Fruit fly (Drosophila melanogaster) whole organism, embryonic: ENCODE results near the gene mRpS35.

ENCODE experiments used
- Ada2b ChIP-seq: fragments of 200-800 bp; sonication (Bioruptor generic); IDR thresholded peaks from 2 replicates; pipeline ENCODE4 v1.3.6; 2022; ENCODE audit warnings: missing biosample characterization, missing genetic modification characterization
- Adf1 ChIP-seq: fragments of 200-800 bp; sonication (Bioruptor generic); IDR thresholded peaks from 2 replicates; pipeline ENCODE4 v1.3.6; 2022; ENCODE audit warnings: missing biosample characterization, missing genetic modification characterization
- B-H2 ChIP-seq: fragments of 200-800 bp; sonication (Bioruptor generic); optimal IDR thresholded peaks from 2 replicates; lab custom pipeline; 2018; ENCODE audit warnings: missing biosample characterization, mild to moderate bottlenecking, missing genetic modification characterization
- CG10431 ChIP-seq: fragments of 200-800 bp; sonication (Bioruptor generic); optimal IDR thresholded peaks from 3 replicates; lab custom pipeline; 2018; ENCODE audit warnings: missing biosample characterization, mild to moderate bottlenecking, missing genetic modification characterization
- CG10959 ChIP-seq: fragments of 200-800 bp; sonication (Bioruptor generic); IDR thresholded peaks from 2 replicates; pipeline ENCODE4 v1.3.6; 2022; ENCODE audit warnings: missing biosample characterization, missing genetic modification characterization
- CG11456 ChIP-seq: fragments of 200-800 bp; sonication (Bioruptor generic); IDR thresholded peaks from 3 replicates; pipeline ENCODE4 v1.3.6; 2022; ENCODE audit warnings: missing biosample characterization, missing genetic modification characterization
- CG11723 ChIP-seq: fragments of 200-800 bp; sonication (Bioruptor generic); optimal IDR thresholded peaks from 2 replicates; lab custom pipeline; 2017; ENCODE audit warnings: missing biosample characterization, mild to moderate bottlenecking, missing genetic modification characterization
- CG14710 ChIP-seq: fragments of 200-800 bp; sonication (Bioruptor generic); optimal IDR thresholded peaks from 3 replicates; lab custom pipeline; 2019; ENCODE audit warnings: missing biosample characterization, mild to moderate bottlenecking, missing genetic modification characterization, moderate library complexity
- CG15073 ChIP-seq: fragments of 200-800 bp; sonication (Bioruptor generic); optimal IDR thresholded peaks from 2 replicates; lab custom pipeline; 2016; ENCODE audit warnings: missing biosample characterization, missing genetic modification characterization
- CG16863 ChIP-seq: fragments of 200-800 bp; sonication (Bioruptor generic); optimal IDR thresholded peaks from 3 replicates; lab custom pipeline; 2016; ENCODE audit warnings: missing biosample characterization, missing genetic modification characterization
- CG4360 ChIP-seq: fragments of 200-800 bp; sonication (Bioruptor generic); IDR thresholded peaks from 2 replicates; pipeline ENCODE4 v1.3.6; 2022; ENCODE audit warnings: missing biosample characterization, missing genetic modification characterization
- CG4424 ChIP-seq: fragments of 200-800 bp; sonication (Bioruptor generic); optimal IDR thresholded peaks from 3 replicates; lab custom pipeline; 2016; ENCODE audit warnings: missing biosample characterization, missing genetic modification characterization
- CG6683 ChIP-seq: fragments of 200-800 bp; sonication (Bioruptor generic); optimal IDR thresholded peaks from 2 replicates; lab custom pipeline; 2017; ENCODE audit warnings: missing biosample characterization, mild to moderate bottlenecking, missing genetic modification characterization, missing genetic modification reagents
- CG6813 ChIP-seq: fragments of 200-800 bp; sonication (Bioruptor generic); optimal IDR thresholded peaks from 2 replicates; lab custom pipeline; 2017; ENCODE audit warnings: missing biosample characterization, missing genetic modification characterization, mild to moderate bottlenecking, moderate library complexity, missing genetic modification reagents
- CG8089 ChIP-seq: fragments of 200-800 bp; sonication (Bioruptor generic); optimal IDR thresholded peaks from 3 replicates; lab custom pipeline; 2016; ENCODE audit warnings: missing biosample characterization, missing genetic modification characterization
- CTCF ChIP-seq: fragments of 200-800 bp; sonication (Bioruptor generic); optimal IDR thresholded peaks from 2 replicates; lab custom pipeline; 2017; ENCODE audit warnings: missing biosample characterization, mild to moderate bottlenecking, missing genetic modification characterization, moderate library complexity
- Camta ChIP-seq: fragments of 200-800 bp; sonication (Bioruptor generic); optimal IDR thresholded peaks from 2 replicates; lab custom pipeline; 2016; ENCODE audit warnings: missing biosample characterization, missing genetic modification characterization
- Doc2 ChIP-seq: fragments of 200-800 bp; sonication (Bioruptor generic); IDR thresholded peaks from 2 replicates; pipeline ENCODE4 v1.3.6; 2022; ENCODE audit warnings: missing biosample characterization, missing genetic modification characterization
- Dref ChIP-seq: fragments of 200-800 bp; sonication (Bioruptor generic); IDR thresholded peaks from 2 replicates; pipeline ENCODE4 v1.3.6; 2022; ENCODE audit warnings: missing biosample characterization, missing genetic modification characterization
- ERR ChIP-seq: fragments of 200-800 bp; sonication (Bioruptor generic); optimal IDR thresholded peaks from 2 replicates; lab custom pipeline; 2016; ENCODE audit warnings: missing biosample characterization, missing genetic modification characterization
- Fer2 ChIP-seq: fragments of 200-800 bp; sonication (Bioruptor generic); optimal IDR thresholded peaks from 2 replicates; lab custom pipeline; 2018; ENCODE audit warnings: missing biosample characterization, mild to moderate bottlenecking, missing genetic modification characterization, moderate library complexity
- HLH3B ChIP-seq: fragments of 200-800 bp; sonication (Bioruptor generic); IDR thresholded peaks from 2 replicates; pipeline ENCODE4 v1.3.6; 2022; ENCODE audit warnings: missing biosample characterization, missing genetic modification characterization
- HmgZ ChIP-seq: fragments of 200-800 bp; sonication (Bioruptor generic); optimal IDR thresholded peaks from 2 replicates; lab custom pipeline; 2018; ENCODE audit warnings: missing biosample characterization, mild to moderate bottlenecking, missing genetic modification characterization
- Hmx ChIP-seq: fragments of 200-800 bp; sonication (Bioruptor generic); optimal IDR thresholded peaks from 2 replicates; lab custom pipeline; 2016; ENCODE audit warnings: missing biosample characterization, missing genetic modification characterization
- Hsf ChIP-seq: fragments of 200-800 bp; sonication (Bioruptor generic); optimal IDR thresholded peaks from 3 replicates; lab custom pipeline; 2016; ENCODE audit warnings: missing biosample characterization, missing genetic modification characterization
- Lpt ChIP-seq: fragments of >200 bp; optimal IDR thresholded peaks from 2 replicates; lab custom pipeline; 2018; ENCODE audit warnings: missing biosample characterization, missing genetic modification characterization
- Nf-YA ChIP-seq: fragments of 200-800 bp; sonication (Bioruptor generic); IDR thresholded peaks from 2 replicates; pipeline ENCODE4 v1.3.6; 2022; ENCODE audit warnings: missing biosample characterization, missing genetic modification characterization
- PHDP ChIP-seq: fragments of 200-800 bp; sonication (Bioruptor generic); optimal IDR thresholded peaks from 3 replicates; lab custom pipeline; 2018; ENCODE audit warnings: missing biosample characterization, mild to moderate bottlenecking, missing genetic modification characterization, moderate library complexity
- Side ChIP-seq: fragments of 200-800 bp; sonication (Bioruptor generic); optimal IDR thresholded peaks from 2 replicates; lab custom pipeline; 2016; ENCODE audit warnings: missing biosample characterization, missing genetic modification characterization
- Sry-β ChIP-seq: fragments of 200-800 bp; sonication (Bioruptor generic); optimal IDR thresholded peaks from 2 replicates; lab custom pipeline; 2018; ENCODE audit warnings: missing biosample characterization, mild to moderate bottlenecking, missing genetic modification characterization, moderate library complexity
- Sry-δ ChIP-seq: fragments of 200-800 bp; sonication (Bioruptor generic); optimal IDR thresholded peaks from 2 replicates; lab custom pipeline; 2016; ENCODE audit warnings: missing biosample characterization, missing genetic modification characterization
- Taf1 ChIP-seq: fragments of 200-800 bp; sonication (Bioruptor generic); IDR thresholded peaks from 2 replicates; pipeline ENCODE4 v1.3.6; 2022; ENCODE audit warnings: missing biosample characterization, missing genetic modification characterization
- Usf ChIP-seq: fragments of 200-800 bp; sonication (Bioruptor generic); optimal IDR thresholded peaks from 2 replicates; lab custom pipeline; 2017; ENCODE audit warnings: missing genotype, missing biosample characterization, missing genetic modification characterization
- Vsx1 ChIP-seq: fragments of 200-800 bp; sonication (Bioruptor generic); optimal IDR thresholded peaks from 2 replicates; lab custom pipeline; 2017; ENCODE audit warnings: missing biosample characterization, mild to moderate bottlenecking, missing genetic modification characterization, missing genetic modification reagents
- abd-A ChIP-seq: fragments of 200-800 bp; sonication (Bioruptor generic); optimal IDR thresholded peaks from 3 replicates; lab custom pipeline; 2019; ENCODE audit warnings: missing biosample characterization, mild to moderate bottlenecking, missing genetic modification characterization, moderate library complexity
- ac ChIP-seq: fragments of 200-800 bp; sonication (Bioruptor generic); optimal IDR thresholded peaks from 3 replicates; lab custom pipeline; 2017; ENCODE audit warnings: missing biosample characterization, mild to moderate bottlenecking, missing genetic modification characterization
- az2 ChIP-seq: fragments of 200-800 bp; sonication (Bioruptor generic); optimal IDR thresholded peaks from 3 replicates; lab custom pipeline; 2016; ENCODE audit warnings: missing biosample characterization, missing genetic modification characterization
- cato ChIP-seq: fragments of 200-800 bp; sonication (Bioruptor generic); optimal IDR thresholded peaks from 2 replicates; lab custom pipeline; 2016; ENCODE audit warnings: missing biosample characterization, missing genetic modification characterization, borderline replicate concordance
- cg ChIP-seq: fragments of 200-800 bp; sonication (Bioruptor generic); optimal IDR thresholded peaks from 3 replicates; lab custom pipeline; 2019; ENCODE audit warnings: missing biosample characterization, mild to moderate bottlenecking, missing genetic modification characterization, moderate library complexity
- crol ChIP-seq: fragments of 200-800 bp; sonication (Bioruptor generic); IDR thresholded peaks from 2 replicates; pipeline ENCODE4 v1.3.6; 2022; ENCODE audit warnings: missing biosample characterization, missing genetic modification characterization
- lilli ChIP-seq: fragments of 200-800 bp; sonication (Bioruptor generic); optimal IDR thresholded peaks from 3 replicates; lab custom pipeline; 2016; ENCODE audit warnings: missing biosample characterization, missing genetic modification characterization
- nmo ChIP-seq: fragments of 200-800 bp; sonication (Bioruptor generic); optimal IDR thresholded peaks from 2 replicates; lab custom pipeline; 2018; ENCODE audit warnings: missing biosample characterization, mild to moderate bottlenecking, missing genetic modification characterization, moderate library complexity
- pan ChIP-seq, 4 experiments: fragments of >200 bp in 3 of 4; fragments of 200-800 bp in 1 of 4; sonication (Bioruptor generic) in 1 of 4; optimal IDR thresholded peaks in 3 of 4; IDR thresholded peaks in 1 of 4; 2 replicates each; pipeline versions ENCODE4 v1.3.6 to Lab custom; 2017 to 2022; ENCODE audit warnings: missing biosample characterization in 2 of 4, missing genetic modification characterization in 2 of 4, mixed read lengths in 1 of 4
- pnt ChIP-seq: fragments of 200-800 bp; sonication (Bioruptor generic); optimal IDR thresholded peaks from 3 replicates; lab custom pipeline; 2016; ENCODE audit warnings: missing biosample characterization, missing genetic modification characterization
- pum ChIP-seq: fragments of 200-800 bp; sonication (Bioruptor generic); optimal IDR thresholded peaks from 2 replicates; lab custom pipeline; 2016; ENCODE audit warnings: missing biosample characterization, missing genetic modification characterization
- shn ChIP-seq: fragments of 200-800 bp; sonication (Bioruptor generic); optimal IDR thresholded peaks from 3 replicates; lab custom pipeline; 2016; ENCODE audit warnings: missing biosample characterization, missing genetic modification characterization
- ssp ChIP-seq: fragments of 200-800 bp; sonication (Bioruptor generic); IDR thresholded peaks from 2 replicates; pipeline ENCODE4 v1.3.6; 2022; ENCODE audit warnings: missing biosample characterization, missing genetic modification characterization
- trem ChIP-seq: fragments of 200-800 bp; optimal IDR thresholded peaks from 3 replicates; lab custom pipeline; 2019; ENCODE audit warnings: missing biosample characterization, mild to moderate bottlenecking, missing genetic modification characterization, moderate library complexity
- ttk ChIP-seq: fragments of 200-800 bp; sonication (Bioruptor generic); IDR thresholded peaks from 2 replicates; pipeline ENCODE4 v2.1.2; 2022; ENCODE audit warnings: missing biosample characterization, missing genetic modification characterization
- vvl ChIP-seq: fragments of 200-800 bp; sonication (Bioruptor generic); IDR thresholded peaks from 2 replicates; pipeline ENCODE4 v1.3.6; 2022; ENCODE audit warnings: missing biosample characterization, missing genetic modification characterization
- z ChIP-seq: fragments of 200-800 bp; sonication (Bioruptor generic); IDR thresholded peaks from 3 replicates; pipeline ENCODE4 v1.3.6; 2022; ENCODE audit warnings: missing biosample characterization, missing genetic modification characterization
- zfh1 ChIP-seq: fragments of 200-800 bp; sonication (Bioruptor generic); IDR thresholded peaks from 3 replicates; pipeline ENCODE4 v1.3.6; 2022; ENCODE audit warnings: missing biosample characterization, missing genetic modification characterization

mRpS35 gene

DNA sequence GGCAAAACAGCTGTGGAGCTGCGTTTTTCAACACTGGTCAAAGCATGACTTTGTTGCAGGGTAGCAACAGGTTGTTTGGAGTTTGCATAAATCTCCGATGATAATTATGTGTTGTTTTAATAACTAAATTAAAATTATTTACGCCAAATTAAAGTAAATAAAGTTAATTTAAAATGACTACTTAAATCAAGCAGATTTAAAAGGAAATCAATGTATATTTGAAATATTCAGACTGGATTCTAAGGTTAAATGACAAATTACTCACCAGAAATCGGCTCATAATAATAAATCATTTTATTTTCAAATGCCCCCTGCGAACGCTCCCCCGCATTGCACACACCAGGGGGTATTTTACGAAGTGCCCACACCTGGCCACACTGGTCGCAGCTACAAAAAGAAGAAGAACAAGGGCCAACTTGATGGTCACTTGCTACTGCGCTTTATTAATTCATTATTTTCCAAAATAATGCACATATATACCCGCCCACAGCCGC is 6.7 kb upstream of the mRpS35 start, which contains the start of the genes CG12093 and Atg2 (continued):
- TF ChIP-seq CG11723 (GFP tag; lab: Kevin White, UChicago): peak; percentile 78
- TF ChIP-seq ac (GFP tag; lab: Kevin White, UChicago): peak; percentile 52
- TF ChIP-seq z: no peak
- peak; percentile 96 for TF ChIP-seq nmo (GFP tag; lab: Kevin White, UChicago)
- TF ChIP-seq CG8089 (GFP tag; lab: Kevin White, UChicago): peak; percentile 41
- TF ChIP-seq B-H2: peak; percentile 90
- peak; percentile 87 for TF ChIP-seq ssp
- TF ChIP-seq CG16863: peak; percentile 73
- TF ChIP-seq Hsf (GFP tag; lab: Kevin White, UChicago): peak; percentile 91
- TF ChIP-seq Taf1: peak; percentile 84
- peak; percentile 94 for TF ChIP-seq az2 (GFP tag; lab: Kevin White, UChicago)
- peak; percentile 96 for TF ChIP-seq vvl (GFP tag; lab: Robert Waterston, UW)
- TF ChIP-seq Adf1 (GFP tag; lab: Robert Waterston, UW): peak; percentile 75
- TF ChIP-seq ERR: no peak
- no peak for TF ChIP-seq pan (optimal IDR thresholded peaks at IDR 0.05; lab: Kevin White, UChicago)
- TF ChIP-seq pan (GFP tag; optimal IDR thresholded peaks at IDR 0.05 in 1 of 2, IDR thresholded peaks at IDR 0.05 in 1 of 2): peak in 1 of 2 experiments; percentile 96
- no peak for TF ChIP-seq abd-A (tag; lab: Kevin White, UChicago)
- peak; percentile 86 for TF ChIP-seq Usf (GFP tag; lab: Kevin White, UChicago)
- peak; percentile 93 for TF ChIP-seq HmgZ
- no peak for TF ChIP-seq cg (GFP tag; lab: Kevin White, UChicago)
- TF ChIP-seq Sry-β (GFP tag; lab: Kevin White, UChicago): no peak
- peak; percentile 78 for TF ChIP-seq Camta (GFP tag; lab: Kevin White, UChicago)
- TF ChIP-seq CG15073 (GFP tag; lab: Kevin White, UChicago): peak; percentile 7
- TF ChIP-seq Dref: peak; percentile 36
- TF ChIP-seq pum (GFP tag; lab: Kevin White, UChicago): peak; percentile 83
- TF ChIP-seq zfh1 (GFP tag; lab: Robert Waterston, UW): peak; percentile 92
- peak; percentile 78 for TF ChIP-seq Doc2 (GFP tag; lab: Robert Waterston, UW)
- TF ChIP-seq shn: peak; percentile 71
- TF ChIP-seq pnt (GFP tag; lab: Kevin White, UChicago): peak; percentile 62
- TF ChIP-seq CG4360: no peak; the same call in 1 of the 2 replicates
- peak; percentile 94 for TF ChIP-seq lilli
- TF ChIP-seq Nf-YA (GFP tag; lab: Robert Waterston, UW): peak; percentile 77
- peak; percentile 80 for TF ChIP-seq trem (tag; lab: Kevin White, UChicago)
- peak; percentile 44 for TF ChIP-seq Sry-δ (GFP tag; lab: Kevin White, UChicago)
- peak; percentile 41 for TF ChIP-seq crol (GFP tag; lab: Robert Waterston, UW)
- no peak for TF ChIP-seq Lpt (GFP tag; lab: Kevin White, UChicago)
- peak; percentile 95 for TF ChIP-seq PHDP (tag; lab: Kevin White, UChicago)
- peak; percentile 92 for TF ChIP-seq ttk
- TF ChIP-seq CG10431 (GFP tag; lab: Kevin White, UChicago): peak; percentile 65
- peak; percentile 88 for TF ChIP-seq Fer2 (tag; lab: Kevin White, UChicago)
- peak; percentile 92 for TF ChIP-seq CG4424 (GFP tag; lab: Kevin White, UChicago)
- peak; percentile 96 for TF ChIP-seq CG11456 (GFP tag; lab: Robert Waterston, UW)
- TF ChIP-seq CG14710 (tag; lab: Kevin White, UChicago): peak; percentile 89
- peak; percentile 89 for TF ChIP-seq cato (GFP tag; lab: Kevin White, UChicago)
- peak; percentile 53 for TF ChIP-seq Side
- peak; percentile 73 for TF ChIP-seq CG6683 (GFP tag; lab: Kevin White, UChicago)
- TF ChIP-seq CTCF (GFP tag; lab: Kevin White, UChicago): peak; percentile 40
- peak; percentile 89 for TF ChIP-seq Ada2b (GFP tag; lab: Robert Waterston, UW)
- TF ChIP-seq Vsx1 (GFP tag; lab: Kevin White, UChicago): peak; percentile 84
- no peak for TF ChIP-seq Hmx (GFP tag; lab: Kevin White, UChicago)
- peak; percentile 81 for TF ChIP-seq CG10959 (GFP tag; lab: Robert Waterston, UW)
- peak; percentile 64 for TF ChIP-seq CG6813 (GFP tag; lab: Kevin White, UChicago)
- TF ChIP-seq HLH3B (GFP tag; lab: Robert Waterston, UW): peak; percentile 86
